Fruit fly (Drosophila melanogaster) Kc167 (cell line): ENCODE measurements around the gene Arpc5.

Experiments
- Myc ChIP-seq: fragments of >200 bp; optimal IDR thresholded peaks from 2 replicates; lab custom pipeline; 2017; ENCODE audit warnings: missing external identifiers
- Sin3A ChIP-seq: fragments of >200 bp; optimal IDR thresholded peaks from 2 replicates; lab custom pipeline; 2018; ENCODE audit warnings: missing external identifiers
- h ChIP-seq: fragments of >200 bp; optimal IDR thresholded peaks from 3 replicates; lab custom pipeline; 2018; ENCODE audit warnings: missing external identifiers
- insv ChIP-seq: fragments of >200 bp; optimal IDR thresholded peaks from 3 replicates; lab custom pipeline; 2018; ENCODE audit warnings: missing external identifiers
- psq ChIP-seq: fragments of >200 bp; optimal IDR thresholded peaks from 2 replicates; lab custom pipeline; 2017; ENCODE audit warnings: missing external identifiers
- ttk ChIP-seq: sonication (Bioruptor generic); optimal IDR thresholded peaks from 2 replicates; lab custom pipeline; 2017; ENCODE audit warnings: missing external identifiers

Arpc5 gene

DNA sequence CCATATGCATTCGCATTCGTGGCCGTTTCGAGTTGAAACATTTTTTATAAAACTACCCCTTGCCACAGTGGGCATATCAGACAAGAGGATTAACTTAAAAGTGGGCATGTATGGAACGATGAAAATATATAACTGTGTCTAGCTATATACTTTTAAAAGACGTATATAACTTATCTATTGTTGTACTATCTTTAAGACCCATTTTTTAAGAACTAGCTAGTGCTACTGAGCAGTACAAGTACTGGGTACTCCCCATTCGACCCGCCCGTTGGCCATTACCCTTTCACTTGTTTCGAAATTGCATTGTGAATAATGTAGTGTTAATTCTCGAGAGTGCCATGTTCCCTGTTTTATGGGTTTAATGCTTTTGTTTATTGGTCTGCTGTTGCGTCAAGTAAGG, 26.6 kb downstream of the Arpc5 start:
- TF ChIP-seq Sin3A (lab: Kevin White, UChicago), result no peak
- TF ChIP-seq Myc (lab: Kevin White, UChicago), result no peak
- TF ChIP-seq insv, result no peak
- TF ChIP-seq psq (lab: Kevin White, UChicago), result no peak
- TF ChIP-seq h (lab: Kevin White, UChicago), result no peak
- no peak for TF ChIP-seq ttk (lab: Kevin White, UChicago)

DNA sequence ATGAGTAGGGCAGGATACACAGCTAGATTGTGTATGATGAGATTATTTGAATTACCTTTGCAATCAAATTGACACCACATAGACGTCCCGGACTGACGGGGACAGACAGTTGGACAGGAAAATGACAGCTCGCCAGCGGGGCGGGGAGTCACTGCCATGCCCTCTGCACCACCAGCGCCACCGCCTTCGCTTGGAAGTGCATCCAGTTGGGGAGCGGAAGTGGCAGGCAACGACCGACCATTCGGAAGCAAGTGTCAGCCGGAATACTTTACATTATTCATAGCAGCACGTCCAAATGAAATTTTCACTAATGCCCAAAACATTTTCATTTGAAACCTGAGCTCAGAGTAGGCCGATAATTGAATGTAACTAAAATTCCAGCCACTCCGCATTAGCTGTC, 29.6 kb downstream of the Arpc5 start, which contains the start of gene CG15395:
CG15395 (plus strand) TSS at position 301 of the 400 bp plus-strand sequence.
- TF ChIP-seq ttk (lab: Kevin White, UChicago), result no peak
- no peak for TF ChIP-seq insv
- no peak for TF ChIP-seq Sin3A (lab: Kevin White, UChicago)
- TF ChIP-seq psq (lab: Kevin White, UChicago), result no peak
- no peak for TF ChIP-seq Myc (lab: Kevin White, UChicago)

DNA sequence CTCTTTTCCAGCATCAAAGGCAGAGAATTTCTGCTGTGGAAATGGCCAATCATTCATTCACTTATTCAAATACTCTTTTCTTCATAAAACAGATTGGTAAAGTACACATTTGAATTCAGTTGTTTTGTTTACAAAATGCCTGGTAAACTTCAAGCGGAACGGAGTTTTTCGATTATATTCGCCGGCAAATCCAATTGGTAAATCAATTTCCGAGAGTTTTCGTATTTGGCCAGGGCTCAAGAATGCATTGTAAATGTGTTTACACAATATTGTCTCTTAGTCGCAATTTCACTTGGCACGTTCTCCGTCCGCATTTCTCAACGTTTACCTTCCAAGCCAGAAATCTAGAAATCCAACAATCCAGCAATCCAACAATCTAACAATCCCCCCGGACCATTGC, 39.8 kb downstream of the Arpc5 start, which contains the start of gene CG43403:
CG43403 (plus strand) TSS at position 301 of the 400 bp plus-strand sequence.
- no peak for TF ChIP-seq Sin3A (lab: Kevin White, UChicago)
- TF ChIP-seq psq (lab: Kevin White, UChicago), result no peak
- TF ChIP-seq insv, result no peak

DNA sequence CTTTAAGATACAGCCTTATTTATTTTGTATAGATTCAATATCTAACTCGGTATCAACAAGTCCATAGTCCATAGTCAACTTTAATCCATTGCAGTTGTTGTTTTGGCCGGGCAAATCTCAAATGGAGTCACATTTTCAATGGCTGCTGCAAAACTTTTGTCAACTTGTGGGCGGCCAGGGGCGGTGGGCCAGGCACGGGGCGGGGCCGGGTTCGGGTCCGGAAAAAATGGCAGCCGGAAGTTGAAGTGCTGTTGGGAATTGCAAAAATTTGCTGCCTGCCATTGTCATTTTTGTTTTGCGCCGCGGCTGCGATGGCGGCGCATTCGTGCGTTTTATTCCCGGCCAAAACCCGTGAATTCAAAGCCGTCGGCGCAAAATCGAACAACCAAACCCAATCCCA, 43.9 kb downstream of the Arpc5 start:
- no peak for TF ChIP-seq h (lab: Kevin White, UChicago)
- no peak for TF ChIP-seq Myc (lab: Kevin White, UChicago)
- TF ChIP-seq Sin3A (lab: Kevin White, UChicago), result no peak
- TF ChIP-seq psq (lab: Kevin White, UChicago), result no peak
- TF ChIP-seq ttk (lab: Kevin White, UChicago), result no peak
- no peak for TF ChIP-seq insv

DNA sequence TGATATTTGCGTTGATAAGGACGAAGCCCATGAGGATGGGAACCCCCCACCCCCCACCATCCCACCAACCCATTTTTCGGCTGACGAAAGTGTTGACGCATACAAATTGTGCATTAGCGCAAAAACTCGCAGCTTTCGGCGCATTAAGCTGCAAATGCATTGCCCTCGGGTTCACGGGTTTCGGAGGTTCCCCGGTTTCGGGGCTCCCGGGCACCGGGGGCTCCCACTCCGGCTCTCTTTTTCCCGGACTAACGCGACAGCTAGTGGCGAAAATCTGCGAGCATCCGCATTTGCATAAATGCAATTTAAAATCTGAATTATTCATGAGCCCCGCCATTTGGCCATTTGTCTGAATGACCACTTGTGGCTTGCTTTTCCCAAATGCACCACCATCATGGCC, 47.4 kb downstream of the Arpc5 start:
- TF ChIP-seq h (lab: Kevin White, UChicago), result no peak

DNA sequence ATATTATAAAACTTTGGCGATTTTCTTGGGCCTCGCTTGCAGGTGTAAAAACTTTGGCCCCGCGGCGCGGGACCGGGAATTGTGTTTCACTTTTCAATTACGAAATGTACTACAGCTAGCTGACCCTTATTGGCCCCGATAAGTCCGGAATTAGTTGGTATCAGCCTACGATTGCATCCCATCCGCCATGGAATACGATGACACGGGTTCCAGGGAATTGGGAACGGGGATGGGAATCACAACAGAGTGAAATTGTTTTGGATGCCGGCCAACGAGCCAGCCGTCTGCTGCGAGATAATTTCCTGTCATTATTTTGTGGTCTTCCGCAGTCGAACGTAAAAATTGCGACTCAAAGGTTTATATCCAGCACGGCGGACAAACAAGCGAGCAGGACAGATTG, 48.7 kb downstream of the Arpc5 start:
- TF ChIP-seq ttk (lab: Kevin White, UChicago), result no peak
- TF ChIP-seq insv, result no peak
- no peak for TF ChIP-seq h (lab: Kevin White, UChicago)
- no peak for TF ChIP-seq Sin3A (lab: Kevin White, UChicago)
- TF ChIP-seq psq (lab: Kevin White, UChicago), result no peak
- TF ChIP-seq Myc (lab: Kevin White, UChicago), result no peak
